Comparison of ENCODE assay signal across 1 fruit fly cellular context in the genomic region with DNA sequence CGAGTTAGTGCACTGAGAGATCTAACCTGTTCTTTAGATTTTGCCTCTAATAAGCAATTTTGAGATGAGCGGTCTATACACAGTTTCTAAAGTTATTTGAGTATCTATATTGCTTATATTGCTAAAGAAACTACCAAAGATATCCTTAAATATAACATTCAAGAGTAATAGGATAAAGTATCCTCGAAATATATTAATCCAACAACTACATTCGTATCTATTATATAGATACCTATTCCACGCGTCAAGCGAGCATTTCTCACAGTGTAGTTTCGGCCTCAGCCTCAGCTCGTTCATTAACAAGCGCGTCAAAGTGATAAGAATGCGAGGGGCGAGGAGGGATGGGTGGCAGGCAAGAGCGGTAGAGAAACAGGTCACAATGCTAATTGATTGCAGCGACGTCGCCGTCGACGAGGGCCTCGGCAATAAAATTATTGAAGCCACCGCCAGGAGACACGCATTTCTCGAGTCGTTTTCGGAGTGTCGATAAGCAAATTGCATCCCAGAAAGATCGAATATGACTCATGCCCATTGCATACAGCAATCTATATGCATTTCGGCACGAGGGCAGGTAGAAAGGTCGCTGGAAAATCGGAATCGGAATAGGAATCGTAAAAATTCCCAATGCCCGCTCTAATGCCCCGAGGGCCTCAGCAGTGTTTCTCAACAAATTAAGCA.
TF ChIP-seq lines count a peak whose summit lies in the region.

No protein-coding gene starts in this region.

TF ChIP-seq in whole organism, embryonic, 481 proteins besides CTCF, POLR2A, EP300 and RAD21 (continued from another document and continues in another):
- TF ChIP-seq fd96Cb (tag; optimal IDR thresholded peaks at IDR 0.05; lab: Kevin White, UChicago) (peak; percentile 38), sd (tag; optimal IDR thresholded peaks at IDR 0.05; lab: Kevin White, UChicago) (no peak), Camta (GFP tag; optimal IDR thresholded peaks at IDR 0.05; lab: Kevin White, UChicago) (peak; percentile 44), CG7745 (tag; optimal IDR thresholded peaks at IDR 0.05; lab: Kevin White, UChicago) (no peak), CG31224 (GFP tag; IDR thresholded peaks at IDR 0.05; lab: Robert Waterston, UW) (no peak), CG11085 (GFP tag; IDR thresholded peaks at IDR 0.05; lab: Robert Waterston, UW) (no peak), mam (GFP tag; optimal IDR thresholded peaks at IDR 0.05; lab: Kevin White, UChicago) (peak; percentile 11), CG2202 (tag; optimal IDR thresholded peaks at IDR 0.05; lab: Kevin White, UChicago) (no peak), Chrac-16 (GFP tag; optimal IDR thresholded peaks at IDR 0.05; lab: Kevin White, UChicago) (no peak), eve (GFP tag; optimal IDR thresholded peaks at IDR 0.05; lab: Kevin White, UChicago) (peak in 1 of 2 experiments; percentile 64), D (optimal IDR thresholded peaks at IDR 0.05; lab: Kevin White, UChicago) (no peak), D (GFP tag; optimal IDR thresholded peaks at IDR 0.05; lab: Kevin White, UChicago) (peak; percentile 35), psq (GFP tag; optimal IDR thresholded peaks at IDR 0.05; lab: Kevin White, UChicago) (no peak), Lpt (GFP tag; optimal IDR thresholded peaks at IDR 0.05; lab: Kevin White, UChicago) (no peak), z (GFP tag; IDR thresholded peaks at IDR 0.05; lab: Robert Waterston, UW) (no peak), CG30403 (GFP tag; optimal IDR thresholded peaks at IDR 0.05; lab: Kevin White, UChicago) (peak; percentile 60), CG15601 (tag; optimal IDR thresholded peaks at IDR 0.05; lab: Kevin White, UChicago) (no peak), Ptx1 (GFP tag; IDR thresholded peaks at IDR 0.05; lab: Robert Waterston, UW) (peak; percentile 58), CG10654 (GFP tag; optimal IDR thresholded peaks at IDR 0.05; lab: Kevin White, UChicago) (no peak), D19B (GFP tag; optimal IDR thresholded peaks at IDR 0.05; lab: Kevin White, UChicago) (no peak), CG8089 (GFP tag; optimal IDR thresholded peaks at IDR 0.05; lab: Kevin White, UChicago) (no peak), CG31365 (tag; optimal IDR thresholded peaks at IDR 0.05; lab: Kevin White, UChicago) (no peak), Lhr (GFP tag; optimal IDR thresholded peaks at IDR 0.05; lab: Kevin White, UChicago) (no peak), chn (GFP tag; optimal IDR thresholded peaks at IDR 0.05; lab: Kevin White, UChicago) (no peak), Fer2 (tag; optimal IDR thresholded peaks at IDR 0.05; lab: Kevin White, UChicago) (no peak), vfl (GFP tag; optimal IDR thresholded peaks at IDR 0.05; lab: Kevin White, UChicago) (no peak), CG6791 (GFP tag; IDR thresholded peaks at IDR 0.05; lab: Robert Waterston, UW; ENCODE audit: partially characterized antibody) (no peak), lola (GFP tag; optimal IDR thresholded peaks at IDR 0.05; lab: Kevin White, UChicago) (peak in 1 of 3 experiments; percentile 53), CG12155 (GFP tag; optimal IDR thresholded peaks at IDR 0.05; lab: Kevin White, UChicago) (no peak), Gsc (GFP tag; IDR thresholded peaks at IDR 0.05; lab: Robert Waterston, UW) (no peak), sim (GFP tag; IDR thresholded peaks at IDR 0.05; lab: Robert Waterston, UW) (no peak), slou (GFP tag; optimal IDR thresholded peaks at IDR 0.05; lab: Kevin White, UChicago) (no peak), CG7987 (GFP tag; optimal IDR thresholded peaks at IDR 0.05; lab: Kevin White, UChicago) (no peak), CG10274 (GFP tag; optimal IDR thresholded peaks at IDR 0.05; lab: Kevin White, UChicago) (no peak), ftz-f1 (GFP tag; optimal IDR thresholded peaks at IDR 0.05; lab: Kevin White, UChicago) (no peak), CG2129 (GFP tag; IDR thresholded peaks at IDR 0.05; lab: Robert Waterston, UW; ENCODE audit: partially characterized antibody) (no peak), pho (GFP tag; optimal IDR thresholded peaks at IDR 0.05; lab: Kevin White, UChicago) (no peak), NfI (GFP tag; optimal IDR thresholded peaks at IDR 0.05; lab: Kevin White, UChicago) (no peak), TFAM (GFP tag; optimal IDR thresholded peaks at IDR 0.05; lab: Kevin White, UChicago) (no peak), ssp (GFP tag; IDR thresholded peaks at IDR 0.05; lab: Robert Waterston, UW) (no peak), CG2712 (tag; optimal IDR thresholded peaks at IDR 0.05; lab: Kevin White, UChicago) (peak; percentile 84), CG34376 (GFP tag; optimal IDR thresholded peaks at IDR 0.05; lab: Kevin White, UChicago) (no peak), nau (GFP tag; optimal IDR thresholded peaks at IDR 0.05; lab: Kevin White, UChicago) (no peak), tio (GFP tag; optimal IDR thresholded peaks at IDR 0.05; lab: Kevin White, UChicago) (no peak), inv (GFP tag; IDR thresholded peaks at IDR 0.05; lab: Robert Waterston, UW; ENCODE audit: partially characterized antibody) (no peak), jumu (GFP tag; optimal IDR thresholded peaks at IDR 0.05; lab: Kevin White, UChicago) (peak; percentile 18), Optix (GFP tag; IDR thresholded peaks at IDR 0.05; lab: Robert Waterston, UW) (no peak), Pdp1 (GFP tag; optimal IDR thresholded peaks at IDR 0.05; lab: Kevin White, UChicago) (peak; percentile 23 to 53), CG34422 (GFP tag; IDR thresholded peaks at IDR 0.05; lab: Robert Waterston, UW) (0 out of 3 replicates have a peak, but pooled peaks have one; percentile 17), CG8290 (GFP tag; optimal IDR thresholded peaks at IDR 0.05; lab: Kevin White, UChicago) (no peak), CG8290 (tag; optimal IDR thresholded peaks at IDR 0.05; lab: Kevin White, UChicago) (no peak), ci (GFP tag; IDR thresholded peaks at IDR 0.05; lab: Robert Waterston, UW) (no peak), Rx (GFP tag; IDR thresholded peaks at IDR 0.05; lab: Robert Waterston, UW) (no peak), trem (tag; optimal IDR thresholded peaks at IDR 0.05; lab: Kevin White, UChicago) (peak; percentile 29), shn (GFP tag; optimal IDR thresholded peaks at IDR 0.05; lab: Kevin White, UChicago) (peak; percentile 1), MTF-1 (GFP tag; optimal IDR thresholded peaks at IDR 0.05; lab: Kevin White, UChicago; ENCODE audit: borderline replicate concordance) (no peak), gce (GFP tag; IDR thresholded peaks at IDR 0.05; lab: Robert Waterston, UW) (no peak), tna (GFP tag; IDR thresholded peaks at IDR 0.05; lab: Robert Waterston, UW; ENCODE audit: partially characterized antibody) (no peak), CG10366 (GFP tag; IDR thresholded peaks at IDR 0.05; lab: Robert Waterston, UW) (peak; percentile 23; the same call in 1 of the 2 replicates), wdn (GFP tag; IDR thresholded peaks at IDR 0.05; lab: Robert Waterston, UW) (no peak), gcm (GFP tag; optimal IDR thresholded peaks at IDR 0.05; lab: Kevin White, UChicago) (peak; percentile 20), CG16863 (GFP tag; optimal IDR thresholded peaks at IDR 0.05; lab: Kevin White, UChicago) (peak; percentile 24), phol (tag; optimal IDR thresholded peaks at IDR 0.05; lab: Kevin White, UChicago) (peak; percentile 59), CG6689 (GFP tag; IDR thresholded peaks at IDR 0.05; lab: Robert Waterston, UW) (peak; percentile 48), tup (GFP tag; optimal IDR thresholded peaks at IDR 0.05; lab: Kevin White, UChicago) (no peak), H15 (GFP tag; IDR thresholded peaks at IDR 0.05; lab: Robert Waterston, UW) (no peak), CG31441 (GFP tag; IDR thresholded peaks at IDR 0.05; lab: Robert Waterston, UW) (no peak; the same call in none of the 2 replicates), CG2889 (GFP tag; IDR thresholded peaks at IDR 0.05; lab: Robert Waterston, UW) (no peak), CG11560 (tag; IDR thresholded peaks at IDR 0.05; lab: Robert Waterston, UW) (no peak), CG32532 (GFP tag; IDR thresholded peaks at IDR 0.05; lab: Robert Waterston, UW) (no peak), grau (tag; optimal IDR thresholded peaks at IDR 0.05; lab: Kevin White, UChicago) (no peak), CG1529 (GFP tag; optimal IDR thresholded peaks at IDR 0.05; lab: Kevin White, UChicago) (no peak), BtbVII (GFP tag; optimal IDR thresholded peaks at IDR 0.05; lab: Kevin White, UChicago) (no peak), lilli (GFP tag; optimal IDR thresholded peaks at IDR 0.05; lab: Kevin White, UChicago) (no peak), zen2 (GFP tag; IDR thresholded peaks at IDR 0.05; lab: Robert Waterston, UW; ENCODE audit: partially characterized antibody) (no peak), CG12299 (tag; optimal IDR thresholded peaks at IDR 0.05; lab: Kevin White, UChicago) (no peak), grn (GFP tag; optimal IDR thresholded peaks at IDR 0.05; lab: Kevin White, UChicago) (no peak), nmo (GFP tag; optimal IDR thresholded peaks at IDR 0.05; lab: Kevin White, UChicago) (peak; percentile 74), zfh1 (GFP tag; IDR thresholded peaks at IDR 0.05; lab: Robert Waterston, UW) (peak; percentile 66), CG6854 (GFP tag; optimal IDR thresholded peaks at IDR 0.05; lab: Kevin White, UChicago) (no peak), CG3065 (GFP tag; optimal IDR thresholded peaks at IDR 0.05; lab: Kevin White, UChicago) (no peak), CG2875 (GFP tag; optimal IDR thresholded peaks at IDR 0.05; lab: Kevin White, UChicago) (peak; percentile 6), nerfin-2 (GFP tag; IDR thresholded peaks at IDR 0.05; lab: Robert Waterston, UW; ENCODE audit: partially characterized antibody) (no peak), CG12942 (GFP tag; optimal IDR thresholded peaks at IDR 0.05; lab: Kevin White, UChicago) (no peak), CG13775 (GFP tag; optimal IDR thresholded peaks at IDR 0.05; lab: Kevin White, UChicago) (no peak), HmgZ (tag; optimal IDR thresholded peaks at IDR 0.05; lab: Kevin White, UChicago) (no peak), gcm2 (GFP tag; optimal IDR thresholded peaks at IDR 0.05; lab: Kevin White, UChicago) (no peak), CG17829 (tag; optimal IDR thresholded peaks at IDR 0.05; lab: Kevin White, UChicago) (peak; percentile 72), seq (GFP tag; IDR thresholded peaks at IDR 0.05; lab: Robert Waterston, UW) (no peak; the same call in 1 of the 2 replicates), klu (GFP tag; IDR thresholded peaks at IDR 0.05; lab: Robert Waterston, UW) (no peak), CG17328 (GFP tag; IDR thresholded peaks at IDR 0.05; lab: Robert Waterston, UW) (0 out of 2 replicates have a peak, but pooled peaks have one; percentile 23), bcd (GFP tag; optimal IDR thresholded peaks at IDR 0.05; lab: Kevin White, UChicago) (peak; percentile 24), Taf1 (GFP tag; IDR thresholded peaks at IDR 0.05; lab: Robert Waterston, UW) (no peak), bigmax (GFP tag; optimal IDR thresholded peaks at IDR 0.05; lab: Kevin White, UChicago) (no peak), Doc3 (GFP tag; IDR thresholded peaks at IDR 0.05; lab: Robert Waterston, UW; ENCODE audit: partially characterized antibody) (no peak), gt (GFP tag; IDR thresholded peaks at IDR 0.05; lab: Robert Waterston, UW) (no peak), Ada2b (GFP tag; IDR thresholded peaks at IDR 0.05; lab: Robert Waterston, UW) (no peak), Kr (GFP tag; optimal IDR thresholded peaks at IDR 0.05; lab: Kevin White, UChicago) (no peak), Hr3 (GFP tag; optimal IDR thresholded peaks at IDR 0.05; lab: Kevin White, UChicago) (peak; percentile 22), CG13123 (GFP tag; optimal IDR thresholded peaks at IDR 0.05; lab: Kevin White, UChicago) (no peak), CG17912 (GFP tag; optimal IDR thresholded peaks at IDR 0.05; lab: Kevin White, UChicago) (no peak), crp (GFP tag; optimal IDR thresholded peaks at IDR 0.05; lab: Kevin White, UChicago) (no peak), CG9609 (GFP tag; optimal IDR thresholded peaks at IDR 0.05; lab: Kevin White, UChicago) (no peak), CG3847 (GFP tag; IDR thresholded peaks at IDR 0.05; lab: Robert Waterston, UW) (no peak), CG8944 (GFP tag; optimal IDR thresholded peaks at IDR 0.05; lab: Kevin White, UChicago) (no peak), CG11723 (GFP tag; optimal IDR thresholded peaks at IDR 0.05; lab: Kevin White, UChicago) (no peak), CG10959 (GFP tag; IDR thresholded peaks at IDR 0.05; lab: Robert Waterston, UW) (no peak), CG6175 (GFP tag; IDR thresholded peaks at IDR 0.05; lab: Robert Waterston, UW) (no peak), CrebB (tag; optimal IDR thresholded peaks at IDR 0.05; lab: Kevin White, UChicago) (no peak), Oaz (GFP tag; IDR thresholded peaks at IDR 0.05; lab: Robert Waterston, UW) (0 out of 2 replicates have a peak, but pooled peaks have one; percentile 27), Antp (GFP tag; optimal IDR thresholded peaks at IDR 0.05; lab: Kevin White, UChicago) (peak; percentile 15), sima (GFP tag; optimal IDR thresholded peaks at IDR 0.05; lab: Kevin White, UChicago) (no peak), HLH4C (GFP tag; IDR thresholded peaks at IDR 0.05; lab: Robert Waterston, UW; ENCODE audit: partially characterized antibody) (no peak), gsb-n (tag; optimal IDR thresholded peaks at IDR 0.05; lab: Kevin White, UChicago) (peak; percentile 41), stwl (tag; optimal IDR thresholded peaks at IDR 0.05; lab: Kevin White, UChicago) (no peak), Bteb2 (GFP tag; optimal IDR thresholded peaks at IDR 0.05; lab: Kevin White, UChicago) (no peak), Dek (tag; optimal IDR thresholded peaks at IDR 0.05; lab: Kevin White, UChicago) (no peak), CG10321 (GFP tag; IDR thresholded peaks at IDR 0.05; lab: Robert Waterston, UW) (no peak), Side (GFP tag; optimal IDR thresholded peaks at IDR 0.05; lab: Kevin White, UChicago) (peak; percentile 16), CG5245 (GFP tag; optimal IDR thresholded peaks at IDR 0.05; lab: Kevin White, UChicago) (peak; percentile 20), CG4820 (GFP tag; optimal IDR thresholded peaks at IDR 0.05; lab: Kevin White, UChicago) (peak; percentile 47), CG11695 (GFP tag; IDR thresholded peaks at IDR 0.05; lab: Robert Waterston, UW) (peak; percentile 55; the same call in 1 of the 3 replicates), sqz (GFP tag; optimal IDR thresholded peaks at IDR 0.05; lab: Kevin White, UChicago) (no peak), Dbx (GFP tag; IDR thresholded peaks at IDR 0.05; lab: Robert Waterston, UW) (no peak), dpn (GFP tag; optimal IDR thresholded peaks at IDR 0.05; lab: Kevin White, UChicago) (peak in 1 of 2 experiments; percentile 34), chinmo (GFP tag; IDR thresholded peaks at IDR 0.05; lab: Robert Waterston, UW; ENCODE audit: partially characterized antibody) (no peak), Fer1 (GFP tag; optimal IDR thresholded peaks at IDR 0.05; lab: Kevin White, UChicago) (no peak)
